Worm (Caenorhabditis elegans) whole organism, L2 larva: ENCODE results near the gene nurf-1.

Experiments
- mdl-1 ChIP-seq, 2 experiments: fragments of 150-350 bp in 1 of 2; sonication (generic microtip) in 1 of 2; optimal IDR thresholded peaks; 2 replicates each; lab custom pipeline; 2017; ENCODE audit warnings: missing biosample characterization in 2 of 2, missing genetic modification characterization in 2 of 2
- nhr-77 ChIP-seq: fragments of 150-350 bp; optimal IDR thresholded peaks from 2 replicates; lab custom pipeline; 2014; ENCODE audit warnings: missing biosample characterization, missing genetic modification characterization
- zag-1 ChIP-seq: fragments of 150-350 bp; optimal IDR thresholded peaks from 2 replicates; lab custom pipeline; 2014; ENCODE audit warnings: missing biosample characterization, missing genetic modification characterization

- TF ChIP-seq nhr-77 (tag; lab: Kevin White, UChicago) (no peak), mdl-1 (tag; optimal IDR thresholded peaks at IDR 0.05; lab: Kevin White, UChicago) (no peak), zag-1 (tag; lab: Kevin White, UChicago) (no peak)
Observed at ce11 chrII:14361719-14362118, 28.8 kb upstream of the nurf-1 start, which contains the start of gene tebp-1.
